Fruit fly (Drosophila melanogaster) whole organism, embryonic: Measurements from ENCODE around the gene CG14882.

Source experiments
- ATbp ChIP-seq: fragments of 200-800 bp; sonication (Bioruptor generic); optimal IDR thresholded peaks from 2 replicates; lab custom pipeline; 2017; ENCODE audit warnings: missing biosample characterization, mild to moderate bottlenecking, missing genetic modification characterization, missing genetic modification reagents
- Abd-B ChIP-seq: fragments of 200-800 bp; sonication (Bioruptor generic); optimal IDR thresholded peaks from 2 replicates; lab custom pipeline; 2018; ENCODE audit warnings: missing biosample characterization, mild to moderate bottlenecking, missing genetic modification characterization, moderate library complexity
- Atf3 ChIP-seq: fragments of 200-800 bp; sonication (Bioruptor generic); optimal IDR thresholded peaks from 3 replicates; lab custom pipeline; 2016; ENCODE audit warnings: missing biosample characterization, missing genetic modification characterization
- CG12942 ChIP-seq: fragments of 200-800 bp; sonication (Bioruptor generic); optimal IDR thresholded peaks from 3 replicates; lab custom pipeline; 2016; ENCODE audit warnings: missing biosample characterization, missing genetic modification characterization
- CG13894 ChIP-seq: fragments of 200-800 bp; sonication (Bioruptor generic); optimal IDR thresholded peaks from 3 replicates; lab custom pipeline; 2018; ENCODE audit warnings: missing biosample characterization, mild to moderate bottlenecking, missing genetic modification characterization, moderate library complexity
- CG14710 ChIP-seq: fragments of 200-800 bp; sonication (Bioruptor generic); optimal IDR thresholded peaks from 3 replicates; lab custom pipeline; 2019; ENCODE audit warnings: missing biosample characterization, mild to moderate bottlenecking, missing genetic modification characterization, moderate library complexity
- CG17328 ChIP-seq: fragments of 200-800 bp; sonication (Bioruptor generic); IDR thresholded peaks from 2 replicates; pipeline ENCODE4 v1.3.6; 2022; ENCODE audit warnings: missing biosample characterization, missing genetic modification characterization
- CG17802 ChIP-seq: fragments of 200-800 bp; sonication (Bioruptor generic); optimal IDR thresholded peaks from 2 replicates; lab custom pipeline; 2018; ENCODE audit warnings: missing biosample characterization, mild to moderate bottlenecking, missing genetic modification characterization, moderate library complexity
- CG4424 ChIP-seq: fragments of 200-800 bp; sonication (Bioruptor generic); optimal IDR thresholded peaks from 3 replicates; lab custom pipeline; 2016; ENCODE audit warnings: missing biosample characterization, missing genetic modification characterization
- CG4707 ChIP-seq: fragments of 200-800 bp; sonication (Bioruptor generic); optimal IDR thresholded peaks from 2 replicates; lab custom pipeline; 2018; ENCODE audit warnings: missing biosample characterization, mild to moderate bottlenecking, missing genetic modification characterization, moderate library complexity
- CG5245 ChIP-seq: fragments of 200-800 bp; sonication (Bioruptor generic); optimal IDR thresholded peaks from 3 replicates; lab custom pipeline; 2016; ENCODE audit warnings: missing biosample characterization, missing genetic modification characterization
- CG6791 ChIP-seq: fragments of 200-800 bp; sonication (Bioruptor generic); IDR thresholded peaks from 3 replicates; pipeline ENCODE4 v1.3.6; 2022; ENCODE audit warnings: missing biosample characterization, missing genetic modification characterization; ENCODE audit not compliant: partially characterized antibody
- CG7839 ChIP-seq: fragments of 200-800 bp; sonication (Bioruptor generic); optimal IDR thresholded peaks from 3 replicates; lab custom pipeline; 2018; ENCODE audit warnings: missing biosample characterization, mild to moderate bottlenecking, missing genetic modification characterization, moderate library complexity
- CG8388 ChIP-seq: fragments of 200-800 bp; sonication (Bioruptor generic); optimal IDR thresholded peaks from 2 replicates; lab custom pipeline; 2019; ENCODE audit warnings: missing biosample characterization, mild to moderate bottlenecking, missing genetic modification characterization, moderate library complexity
- CG8478 ChIP-seq: fragments of >200 bp; optimal IDR thresholded peaks from 2 replicates; lab custom pipeline; 2018
- CG9437 ChIP-seq: fragments of 200-800 bp; sonication (Bioruptor generic); optimal IDR thresholded peaks from 2 replicates; lab custom pipeline; 2018; ENCODE audit warnings: missing biosample characterization, mild to moderate bottlenecking, missing genetic modification characterization
- Deaf1 ChIP-seq: fragments of 200-800 bp; optimal IDR thresholded peaks from 3 replicates; lab custom pipeline; 2019; ENCODE audit warnings: missing biosample characterization, mild to moderate bottlenecking, missing genetic modification characterization, moderate library complexity
- Dref ChIP-seq: fragments of 200-800 bp; sonication (Bioruptor generic); IDR thresholded peaks from 2 replicates; pipeline ENCODE4 v1.3.6; 2022; ENCODE audit warnings: missing biosample characterization, missing genetic modification characterization
- Ets65A ChIP-seq: fragments of 200-800 bp; sonication (Bioruptor generic); peaks from one replicate; lab custom pipeline; 2016; ENCODE audit warnings: missing biosample characterization, missing genetic modification characterization
- Fer3 ChIP-seq: fragments of 200-800 bp; sonication (Bioruptor generic); optimal IDR thresholded peaks from 2 replicates; lab custom pipeline; 2018; ENCODE audit warnings: missing biosample characterization, mild to moderate bottlenecking, missing genetic modification characterization, moderate library complexity
- HLH54F ChIP-seq: fragments of 200-800 bp; sonication (Bioruptor generic); optimal IDR thresholded peaks from 3 replicates; lab custom pipeline; 2016; ENCODE audit warnings: missing biosample characterization, missing genetic modification characterization
- Hmr ChIP-seq: fragments of 200-800 bp; sonication (Bioruptor generic); optimal IDR thresholded peaks from 3 replicates; lab custom pipeline; 2017; ENCODE audit warnings: mild to moderate bottlenecking, missing biosample characterization, missing genetic modification reagents, missing genetic modification characterization
- Hmx ChIP-seq: fragments of 200-800 bp; sonication (Bioruptor generic); optimal IDR thresholded peaks from 2 replicates; lab custom pipeline; 2016; ENCODE audit warnings: missing biosample characterization, missing genetic modification characterization
- MBD-R2 ChIP-seq: fragments of 200-800 bp; sonication (Bioruptor generic); IDR thresholded peaks from 2 replicates; pipeline ENCODE4 v1.3.6; 2022; ENCODE audit warnings: missing biosample characterization, missing genetic modification characterization
- Med ChIP-seq: fragments of 200-800 bp; sonication (Bioruptor generic); peaks from one replicate; lab custom pipeline; 2016; ENCODE audit warnings: missing biosample characterization, missing genetic modification characterization, mild to moderate bottlenecking, inconsistent platforms, moderate library complexity
- NFAT ChIP-seq: fragments of 200-800 bp; sonication (Bioruptor generic); IDR thresholded peaks from 2 replicates; pipeline ENCODE4 v1.3.6; 2022; ENCODE audit warnings: missing biosample characterization, missing genetic modification characterization
- Opbp ChIP-seq: fragments of 200-800 bp; sonication (Bioruptor generic); IDR thresholded peaks from 3 replicates; pipeline ENCODE4 v1.3.6; 2022; ENCODE audit warnings: missing biosample characterization, missing genetic modification characterization; ENCODE audit not compliant: partially characterized antibody
- Sox100B ChIP-seq: fragments of 200-800 bp; sonication (Bioruptor generic); optimal IDR thresholded peaks from 3 replicates; lab custom pipeline; 2018; ENCODE audit warnings: missing biosample characterization, mild to moderate bottlenecking, missing genetic modification characterization
- ab ChIP-seq: fragments of 200-800 bp; sonication (Bioruptor generic); optimal IDR thresholded peaks from 2 replicates; lab custom pipeline; 2016; ENCODE audit warnings: missing biosample characterization, missing genetic modification characterization
- az2 ChIP-seq: fragments of 200-800 bp; sonication (Bioruptor generic); optimal IDR thresholded peaks from 3 replicates; lab custom pipeline; 2016; ENCODE audit warnings: missing biosample characterization, missing genetic modification characterization
- cas ChIP-seq: fragments of 200-800 bp; sonication (Bioruptor generic); IDR thresholded peaks from 2 replicates; pipeline ENCODE4 v1.3.6; 2022; ENCODE audit warnings: missing biosample characterization, missing genetic modification characterization
- cato ChIP-seq: fragments of 200-800 bp; sonication (Bioruptor generic); optimal IDR thresholded peaks from 2 replicates; lab custom pipeline; 2016; ENCODE audit warnings: missing biosample characterization, missing genetic modification characterization, borderline replicate concordance
- corto ChIP-seq: fragments of 200-800 bp; sonication (Bioruptor generic); optimal IDR thresholded peaks from 2 replicates; lab custom pipeline; 2016; ENCODE audit warnings: missing biosample characterization, mild to moderate bottlenecking, missing genetic modification characterization, moderate library complexity
- dati ChIP-seq: fragments of 200-800 bp; sonication (Bioruptor generic); IDR thresholded peaks from 2 replicates; pipeline ENCODE4 v1.3.6; 2022; ENCODE audit warnings: missing biosample characterization, missing genetic modification characterization
- disco-r ChIP-seq: fragments of 200-800 bp; sonication (Bioruptor generic); optimal IDR thresholded peaks from 2 replicates; lab custom pipeline; 2016; ENCODE audit warnings: missing biosample characterization, missing genetic modification characterization
- dysf ChIP-seq: fragments of 200-800 bp; sonication (Bioruptor generic); IDR thresholded peaks from 3 replicates; pipeline ENCODE4 v1.3.6; 2022; ENCODE audit warnings: missing biosample characterization, missing genetic modification characterization
- fd96Cb ChIP-seq: fragments of 200-800 bp; sonication (Bioruptor generic); optimal IDR thresholded peaks from 2 replicates; lab custom pipeline; 2018; ENCODE audit warnings: missing biosample characterization, mild to moderate bottlenecking, missing genetic modification characterization, moderate library complexity
- grn ChIP-seq: fragments of 200-800 bp; sonication (Bioruptor generic); optimal IDR thresholded peaks from 3 replicates; lab custom pipeline; 2017; ENCODE audit warnings: missing biosample characterization, missing genetic modification characterization
- hkb ChIP-seq, 2 experiments: fragments of 200-800 bp in 1 of 2; fragments of >200 bp in 1 of 2; sonication (Bioruptor generic) in 1 of 2; IDR thresholded peaks in 1 of 2; optimal IDR thresholded peaks in 1 of 2; 2 replicates each; pipeline versions ENCODE4 v1.3.6 to Lab custom; 2017 to 2022; ENCODE audit warnings: missing biosample characterization in 1 of 2, missing genetic modification characterization in 1 of 2
- jumu ChIP-seq: fragments of 200-800 bp; sonication (Bioruptor generic); optimal IDR thresholded peaks from 3 replicates; lab custom pipeline; 2016; ENCODE audit warnings: missing biosample characterization, missing genetic modification characterization
- p53 ChIP-seq: fragments of 200-800 bp; sonication (Bioruptor generic); optimal IDR thresholded peaks from 2 replicates; lab custom pipeline; 2016; ENCODE audit warnings: missing biosample characterization, missing genetic modification characterization
- pb ChIP-seq: fragments of 200-800 bp; sonication (Bioruptor generic); optimal IDR thresholded peaks from 3 replicates; lab custom pipeline; 2016; ENCODE audit warnings: missing biosample characterization, missing genetic modification characterization
- phol ChIP-seq: fragments of 200-800 bp; sonication (Bioruptor generic); optimal IDR thresholded peaks from 3 replicates; lab custom pipeline; 2018; ENCODE audit warnings: missing biosample characterization, mild to moderate bottlenecking, missing genetic modification characterization, moderate library complexity
- scrt ChIP-seq: fragments of 200-800 bp; sonication (Bioruptor generic); optimal IDR thresholded peaks from 2 replicates; lab custom pipeline; 2018; ENCODE audit warnings: missing biosample characterization, mild to moderate bottlenecking, missing genetic modification characterization, moderate library complexity
- slbo ChIP-seq: fragments of 200-800 bp; sonication (Bioruptor generic); IDR thresholded peaks from 2 replicates; pipeline ENCODE4 v1.3.6; 2022; ENCODE audit warnings: missing biosample characterization, missing genetic modification characterization
- tll ChIP-seq, 2 experiments: fragments of 200-800 bp in 1 of 2; fragments of >200 bp in 1 of 2; sonication (Bioruptor generic) in 1 of 2; optimal IDR thresholded peaks; 2 replicates each; lab custom pipeline; 2017 to 2019; ENCODE audit warnings: missing biosample characterization in 2 of 2, missing genetic modification characterization in 2 of 2, mild to moderate bottlenecking in 1 of 2, moderate library complexity in 1 of 2
- unpg ChIP-seq: fragments of 200-800 bp; sonication (Bioruptor generic); optimal IDR thresholded peaks from 3 replicates; lab custom pipeline; 2018; ENCODE audit warnings: missing biosample characterization, mild to moderate bottlenecking, missing genetic modification characterization, moderate library complexity
- zfh2 ChIP-seq: fragments of 200-800 bp; sonication (Bioruptor generic); optimal IDR thresholded peaks from 2 replicates; lab custom pipeline; 2016; ENCODE audit warnings: missing biosample characterization, missing genetic modification characterization

CG14882 gene

dm6 chr3R:16476472-16476871 is 33.5 kb downstream of the CG14882 start (continued):
- TF ChIP-seq CG7839 = peak; percentile 67
- peak; percentile 18 for TF ChIP-seq phol (tag; lab: Kevin White, UChicago)
- TF ChIP-seq Hmr = peak; percentile 69
- peak; percentile 55 for TF ChIP-seq scrt (GFP tag; lab: Kevin White, UChicago)
- no peak for TF ChIP-seq CG4424 (GFP tag; lab: Kevin White, UChicago)
- TF ChIP-seq Abd-B (GFP tag; lab: Kevin White, UChicago) = no peak
- no peak for TF ChIP-seq NFAT (GFP tag; lab: Robert Waterston, UW)
- TF ChIP-seq CG14710 (tag; lab: Kevin White, UChicago) = peak; percentile 8
- TF ChIP-seq jumu (GFP tag; lab: Kevin White, UChicago) = no peak
- no peak for TF ChIP-seq disco-r (GFP tag; lab: Kevin White, UChicago)
- TF ChIP-seq dysf (GFP tag; lab: Robert Waterston, UW) = peak; percentile 22; the same call in 1 of the 3 replicates
- TF ChIP-seq Opbp (GFP tag; lab: Robert Waterston, UW) = no peak
- TF ChIP-seq ATbp (GFP tag; lab: Kevin White, UChicago) = peak; percentile 21

- TF ChIP-seq Deaf1 = peak; percentile 92
- peak; percentile 68 for TF ChIP-seq Ets65A
- peak; percentile 65 for TF ChIP-seq CG13894 (tag; lab: Kevin White, UChicago)
- TF ChIP-seq Sox100B (GFP tag; lab: Kevin White, UChicago) = no peak
- TF ChIP-seq Hmx (GFP tag; lab: Kevin White, UChicago) = no peak
- peak; percentile 37 for TF ChIP-seq Med (GFP tag; lab: Kevin White, UChicago)
- peak; percentile 8 for TF ChIP-seq CG8478 (lab: Kevin White, UChicago)
Observed at dm6 chr3R:16477033-16477432, 34.0 kb downstream of the CG14882 start, which contains the start of gene Gyc89Db. Gyc89Db (plus strand) TSS chr3R:16477110.

- no peak for TF ChIP-seq az2
- TF ChIP-seq CG17328 (GFP tag; lab: Robert Waterston, UW) = no peak
- no peak for TF ChIP-seq HLH54F (GFP tag; lab: Kevin White, UChicago)
- TF ChIP-seq Dref (GFP tag; lab: Robert Waterston, UW) = peak; percentile 62
- TF ChIP-seq Deaf1 = no peak
- no peak for TF ChIP-seq Fer3 (tag; lab: Kevin White, UChicago)
- TF ChIP-seq corto (GFP tag; lab: Kevin White, UChicago) = no peak
- no peak for TF ChIP-seq zfh2 (GFP tag; lab: Kevin White, UChicago)
- peak; percentile 35; the same call in 1 of the 3 replicates for TF ChIP-seq CG6791 (GFP tag; lab: Robert Waterston, UW)
- no peak for TF ChIP-seq slbo (GFP tag; lab: Robert Waterston, UW)
- TF ChIP-seq ab (GFP tag; lab: Kevin White, UChicago) = no peak
- TF ChIP-seq CG9437 (GFP tag; lab: Kevin White, UChicago) = no peak
- no peak for TF ChIP-seq CG8388 (GFP tag; lab: Kevin White, UChicago)
- no peak for TF ChIP-seq p53
- TF ChIP-seq CG5245 (GFP tag; lab: Kevin White, UChicago) = no peak
- TF ChIP-seq pb = no peak
- no peak for TF ChIP-seq fd96Cb (tag; lab: Kevin White, UChicago)
- TF ChIP-seq hkb (optimal IDR thresholded peaks at IDR 0.05; lab: Kevin White, UChicago) = no peak
- TF ChIP-seq hkb (GFP tag; IDR thresholded peaks at IDR 0.05; lab: Robert Waterston, UW) = no peak
- no peak for TF ChIP-seq CG17802 (tag; lab: Kevin White, UChicago)
- no peak for TF ChIP-seq CG4707 (GFP tag; lab: Kevin White, UChicago)
- peak; percentile 70; the same call in 1 of the 2 replicates for TF ChIP-seq MBD-R2 (GFP tag; lab: Robert Waterston, UW)
- TF ChIP-seq cato = no peak
- no peak for TF ChIP-seq dati (GFP tag; lab: Robert Waterston, UW)
- TF ChIP-seq unpg (GFP tag; lab: Kevin White, UChicago) = no peak
- no peak for TF ChIP-seq tll (GFP tag; optimal IDR thresholded peaks at IDR 0.05; lab: Kevin White, UChicago)
- TF ChIP-seq Atf3 (GFP tag; lab: Kevin White, UChicago) = no peak
- TF ChIP-seq CG12942 = no peak
- no peak for TF ChIP-seq cas
- TF ChIP-seq grn (GFP tag; lab: Kevin White, UChicago) = no peak
Observed at dm6 chr3R:16480995-16481394, 38.0 kb downstream of the CG14882 start, which contains the start of gene Dhfr. Dhfr (plus strand) TSS chr3R:16481167.
